Fruit fly (Drosophila melanogaster) whole organism, embryonic: ENCODE measurements around the gene slpr.

Experiments
- Adf1 ChIP-seq: fragments of 200-800 bp; sonication (Bioruptor generic); IDR thresholded peaks from 2 replicates; pipeline ENCODE4 v1.3.6; 2022; ENCODE audit warnings: missing biosample characterization, missing genetic modification characterization
- CG12155 ChIP-seq: fragments of 200-800 bp; sonication (Bioruptor generic); optimal IDR thresholded peaks from 3 replicates; lab custom pipeline; 2016; ENCODE audit warnings: missing biosample characterization, missing genetic modification characterization
- CG15696 ChIP-seq: fragments of 200-800 bp; sonication (Bioruptor generic); optimal IDR thresholded peaks from 2 replicates; lab custom pipeline; 2019; ENCODE audit warnings: missing biosample characterization, mild to moderate bottlenecking, missing genetic modification characterization, moderate library complexity
- CG1647 ChIP-seq: fragments of 200-800 bp; sonication (Bioruptor generic); optimal IDR thresholded peaks from 3 replicates; lab custom pipeline; 2016; ENCODE audit warnings: missing biosample characterization, missing genetic modification characterization
- CG16815 ChIP-seq: fragments of 200-800 bp; sonication (Bioruptor generic); optimal IDR thresholded peaks from 3 replicates; lab custom pipeline; 2017; ENCODE audit warnings: missing biosample characterization, mild to moderate bottlenecking, missing genetic modification characterization
- CG18764 ChIP-seq: fragments of 200-800 bp; sonication (Bioruptor generic); optimal IDR thresholded peaks from 3 replicates; lab custom pipeline; 2016; ENCODE audit warnings: missing biosample characterization, missing genetic modification characterization
- CG2889 ChIP-seq: fragments of 200-800 bp; sonication (Bioruptor generic); IDR thresholded peaks from 3 replicates; pipeline ENCODE4 v1.3.6; 2022; ENCODE audit warnings: missing biosample characterization, missing genetic modification characterization
- CG31441 ChIP-seq: fragments of 200-800 bp; sonication (Bioruptor generic); IDR thresholded peaks from 2 replicates; pipeline ENCODE4 v1.3.6; 2022; ENCODE audit warnings: missing biosample characterization, missing genetic modification characterization
- CG3281 ChIP-seq: fragments of 200-800 bp; sonication (Bioruptor generic); optimal IDR thresholded peaks from 3 replicates; lab custom pipeline; 2017; ENCODE audit warnings: missing biosample characterization, mild to moderate bottlenecking, missing genetic modification characterization
- CG34376 ChIP-seq: fragments of 200-800 bp; sonication (Bioruptor generic); optimal IDR thresholded peaks from 2 replicates; lab custom pipeline; 2018; ENCODE audit warnings: missing biosample characterization, mild to moderate bottlenecking, missing genetic modification characterization
- CG42726 ChIP-seq: fragments of 200-800 bp; sonication (Bioruptor generic); IDR thresholded peaks from 2 replicates; pipeline ENCODE4 v1.3.6; 2022; ENCODE audit warnings: missing biosample characterization, missing genetic modification characterization; ENCODE audit not compliant: partially characterized antibody
- CG6272 ChIP-seq: fragments of 200-800 bp; sonication (Bioruptor generic); IDR thresholded peaks from 2 replicates; pipeline ENCODE4 v1.3.6; 2022; ENCODE audit warnings: missing biosample characterization, missing genetic modification characterization
- CG9437 ChIP-seq: fragments of 200-800 bp; sonication (Bioruptor generic); optimal IDR thresholded peaks from 2 replicates; lab custom pipeline; 2018; ENCODE audit warnings: missing biosample characterization, mild to moderate bottlenecking, missing genetic modification characterization
- Deaf1 ChIP-seq: fragments of 200-800 bp; optimal IDR thresholded peaks from 3 replicates; lab custom pipeline; 2019; ENCODE audit warnings: missing biosample characterization, mild to moderate bottlenecking, missing genetic modification characterization, moderate library complexity
- Doc3 ChIP-seq: fragments of 200-800 bp; sonication (Bioruptor generic); IDR thresholded peaks from 3 replicates; pipeline ENCODE4 v1.3.6; 2022; ENCODE audit warnings: missing biosample characterization, missing genetic modification characterization; ENCODE audit not compliant: partially characterized antibody
- E2f2 ChIP-seq: fragments of 200-800 bp; sonication (Bioruptor generic); IDR thresholded peaks from 2 replicates; pipeline ENCODE4 v1.3.6; 2022; ENCODE audit warnings: missing biosample characterization, missing genetic modification characterization
- HmgD ChIP-seq: fragments of 200-800 bp; sonication (Bioruptor generic); optimal IDR thresholded peaks from 3 replicates; lab custom pipeline; 2016; ENCODE audit warnings: missing biosample characterization, missing genetic modification characterization
- Lpt ChIP-seq: fragments of >200 bp; optimal IDR thresholded peaks from 2 replicates; lab custom pipeline; 2018; ENCODE audit warnings: missing biosample characterization, missing genetic modification characterization
- Mes4 ChIP-seq: fragments of 200-800 bp; sonication (Bioruptor generic); optimal IDR thresholded peaks from 2 replicates; lab custom pipeline; 2016; ENCODE audit warnings: missing biosample characterization, missing genetic modification characterization
- Nf-YC ChIP-seq: fragments of 200-800 bp; optimal IDR thresholded peaks from 3 replicates; lab custom pipeline; 2019; ENCODE audit warnings: missing biosample characterization, mild to moderate bottlenecking, missing genetic modification characterization, moderate library complexity
- Oli ChIP-seq: fragments of 200-800 bp; sonication (Bioruptor generic); optimal IDR thresholded peaks from 2 replicates; lab custom pipeline; 2018; ENCODE audit warnings: missing biosample characterization, mild to moderate bottlenecking, missing genetic modification characterization, moderate library complexity
- PHDP ChIP-seq: fragments of 200-800 bp; sonication (Bioruptor generic); optimal IDR thresholded peaks from 3 replicates; lab custom pipeline; 2018; ENCODE audit warnings: missing biosample characterization, mild to moderate bottlenecking, missing genetic modification characterization, moderate library complexity
- Stat92E ChIP-seq, 3 experiments: fragments of >200 bp in 2 of 3; fragments of 200-800 bp in 1 of 3; sonication (Bioruptor generic) in 1 of 3; optimal IDR thresholded peaks; 2 replicates each; lab custom pipeline; 2017 to 2019; ENCODE audit warnings: missing biosample characterization in 3 of 3, missing genetic modification characterization in 3 of 3, mild to moderate bottlenecking in 1 of 3, moderate library complexity in 1 of 3
- ase ChIP-seq: fragments of 200-800 bp; sonication (Bioruptor generic); IDR thresholded peaks from 3 replicates; pipeline ENCODE4 v1.3.6; 2022; ENCODE audit warnings: missing biosample characterization, missing genetic modification characterization
- az2 ChIP-seq: fragments of 200-800 bp; sonication (Bioruptor generic); optimal IDR thresholded peaks from 3 replicates; lab custom pipeline; 2016; ENCODE audit warnings: missing biosample characterization, missing genetic modification characterization
- bab2 ChIP-seq: fragments of 200-800 bp; sonication (Bioruptor generic); optimal IDR thresholded peaks from 2 replicates; lab custom pipeline; 2016; ENCODE audit warnings: missing biosample characterization, missing genetic modification characterization
- bigmax ChIP-seq: fragments of 200-800 bp; sonication (Bioruptor generic); optimal IDR thresholded peaks from 2 replicates; lab custom pipeline; 2018; ENCODE audit warnings: missing biosample characterization, mild to moderate bottlenecking, missing genetic modification characterization
- bowl ChIP-seq: fragments of 200-800 bp; sonication (Bioruptor generic); IDR thresholded peaks from 2 replicates; pipeline ENCODE4 v1.3.6; 2022; ENCODE audit warnings: missing biosample characterization, missing genetic modification characterization
- chif ChIP-seq, 2 experiments: fragments of 200-800 bp; sonication (Bioruptor generic); optimal IDR thresholded peaks; 3 replicates each; lab custom pipeline; 2016; ENCODE audit warnings: missing biosample characterization in 2 of 2, missing genetic modification characterization in 2 of 2
- chm ChIP-seq: fragments of 200-800 bp; sonication (Bioruptor generic); IDR thresholded peaks from 2 replicates; pipeline ENCODE4 v1.3.6; 2022; ENCODE audit warnings: missing biosample characterization, missing genetic modification characterization
- dan ChIP-seq: fragments of 200-800 bp; sonication (Bioruptor generic); IDR thresholded peaks from 2 replicates; pipeline ENCODE4 v1.3.6; 2022; ENCODE audit warnings: missing biosample characterization, missing genetic modification characterization
- dmrt11E ChIP-seq: fragments of 200-800 bp; sonication (Bioruptor generic); optimal IDR thresholded peaks from 3 replicates; lab custom pipeline; 2018; ENCODE audit warnings: missing biosample characterization, mild to moderate bottlenecking, missing genetic modification characterization, moderate library complexity
- fd102C ChIP-seq: fragments of 200-800 bp; sonication (Bioruptor generic); optimal IDR thresholded peaks from 2 replicates; lab custom pipeline; 2018; ENCODE audit warnings: missing biosample characterization, mild to moderate bottlenecking, missing genetic modification characterization, moderate library complexity
- gcm ChIP-seq: fragments of 200-800 bp; sonication (Bioruptor generic); optimal IDR thresholded peaks from 2 replicates; lab custom pipeline; 2019; ENCODE audit warnings: missing biosample characterization, mild to moderate bottlenecking, missing genetic modification characterization, moderate library complexity
- gfzf ChIP-seq: fragments of 200-800 bp; sonication (Bioruptor generic); optimal IDR thresholded peaks from 2 replicates; lab custom pipeline; 2016; ENCODE audit warnings: missing biosample characterization, mild to moderate bottlenecking, missing genetic modification characterization, moderate library complexity
- her ChIP-seq: fragments of 200-800 bp; sonication (Bioruptor generic); optimal IDR thresholded peaks from 2 replicates; lab custom pipeline; 2016; ENCODE audit warnings: missing biosample characterization, missing genetic modification characterization
- kay ChIP-seq: fragments of 200-800 bp; sonication (Bioruptor generic); optimal IDR thresholded peaks from 2 replicates; lab custom pipeline; 2016; ENCODE audit warnings: missing biosample characterization, missing genetic modification characterization
- ken ChIP-seq: fragments of 200-800 bp; sonication (Bioruptor generic); IDR thresholded peaks from 3 replicates; pipeline ENCODE4 v1.3.6; 2022; ENCODE audit warnings: missing biosample characterization, missing genetic modification characterization
- luna ChIP-seq: fragments of 200-800 bp; sonication (Bioruptor generic); optimal IDR thresholded peaks from 2 replicates; lab custom pipeline; 2016; ENCODE audit warnings: missing biosample characterization, missing genetic modification characterization
- nau ChIP-seq: fragments of 200-800 bp; sonication (Bioruptor generic); optimal IDR thresholded peaks from 3 replicates; lab custom pipeline; 2017; ENCODE audit warnings: missing biosample characterization, mild to moderate bottlenecking, missing genetic modification characterization, missing genetic modification reagents
- nerfin-1 ChIP-seq: fragments of 200-800 bp; sonication (Bioruptor generic); optimal IDR thresholded peaks from 3 replicates; lab custom pipeline; 2019; ENCODE audit warnings: missing biosample characterization, mild to moderate bottlenecking, missing genetic modification characterization, moderate library complexity
- nmo ChIP-seq: fragments of 200-800 bp; sonication (Bioruptor generic); optimal IDR thresholded peaks from 2 replicates; lab custom pipeline; 2018; ENCODE audit warnings: missing biosample characterization, mild to moderate bottlenecking, missing genetic modification characterization, moderate library complexity
- pho ChIP-seq: fragments of 200-800 bp; sonication (Bioruptor generic); optimal IDR thresholded peaks from 2 replicates; lab custom pipeline; 2016; ENCODE audit warnings: missing biosample characterization, missing genetic modification characterization
- rib ChIP-seq: fragments of 200-800 bp; sonication (Bioruptor generic); IDR thresholded peaks from 2 replicates; pipeline ENCODE4 v1.3.6; 2022; ENCODE audit warnings: missing biosample characterization, missing genetic modification characterization
- ro ChIP-seq: fragments of 200-800 bp; sonication (Bioruptor generic); IDR thresholded peaks from 2 replicates; pipeline ENCODE4 v1.3.6; 2022; ENCODE audit warnings: missing biosample characterization, missing genetic modification characterization
- sqz ChIP-seq: fragments of 200-800 bp; sonication (Bioruptor generic); optimal IDR thresholded peaks from 3 replicates; lab custom pipeline; 2018; ENCODE audit warnings: missing biosample characterization, mild to moderate bottlenecking, missing genetic modification characterization
- tgo ChIP-seq: fragments of 200-800 bp; sonication (Bioruptor generic); IDR thresholded peaks from 3 replicates; pipeline ENCODE4 v1.3.6; 2022; ENCODE audit warnings: missing biosample characterization, missing genetic modification characterization
- tin ChIP-seq: fragments of 200-800 bp; sonication (Bioruptor generic); optimal IDR thresholded peaks from 3 replicates; lab custom pipeline; 2016; ENCODE audit warnings: missing biosample characterization, missing genetic modification characterization
- unpg ChIP-seq: fragments of 200-800 bp; sonication (Bioruptor generic); optimal IDR thresholded peaks from 3 replicates; lab custom pipeline; 2018; ENCODE audit warnings: missing biosample characterization, mild to moderate bottlenecking, missing genetic modification characterization, moderate library complexity
- vvl ChIP-seq: fragments of 200-800 bp; sonication (Bioruptor generic); IDR thresholded peaks from 2 replicates; pipeline ENCODE4 v1.3.6; 2022; ENCODE audit warnings: missing biosample characterization, missing genetic modification characterization
- wek ChIP-seq: fragments of 200-800 bp; sonication (Bioruptor generic); optimal IDR thresholded peaks from 3 replicates; lab custom pipeline; 2018; ENCODE audit warnings: missing biosample characterization, mild to moderate bottlenecking, missing genetic modification characterization, moderate library complexity

slpr gene

DNA sequence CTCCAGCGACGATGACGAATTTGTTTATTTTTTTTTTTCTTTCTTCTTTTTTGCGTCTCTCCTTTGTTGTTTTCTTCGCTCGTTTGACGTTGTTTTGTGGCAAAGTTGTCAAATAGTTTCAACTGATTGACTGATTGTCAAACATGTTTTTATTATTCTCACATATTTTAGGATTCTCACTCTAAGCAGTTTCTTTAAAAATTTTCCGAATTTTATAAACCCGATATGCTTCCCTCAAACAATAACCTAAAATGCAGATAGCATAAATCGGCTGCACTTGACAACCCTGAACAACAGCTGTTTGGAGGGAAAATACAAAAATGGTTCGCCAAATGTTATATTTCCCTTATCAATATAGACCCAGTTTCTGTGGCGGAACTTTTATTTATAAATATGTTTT lies 33.4 kb downstream of the slpr start, which contains the start of gene CG17982 (continued):
- TF ChIP-seq chif (GFP tag; optimal IDR thresholded peaks at IDR 0.05; lab: Kevin White, UChicago) (peak; percentile 68 to 81), Adf1 (GFP tag; lab: Robert Waterston, UW) (0 out of 2 replicates have a peak, but pooled peaks have one; percentile 31), Doc3 (GFP tag; lab: Robert Waterston, UW) (no peak), vvl (GFP tag; lab: Robert Waterston, UW) (peak; percentile 87), kay (peak; percentile 81), ro (GFP tag; lab: Robert Waterston, UW) (no peak), gcm (GFP tag; lab: Kevin White, UChicago) (peak; percentile 83), nerfin-1 (tag; lab: Kevin White, UChicago) (peak; percentile 81), tgo (GFP tag; lab: Robert Waterston, UW) (peak; percentile 83), sqz (GFP tag; lab: Kevin White, UChicago) (peak; percentile 89), E2f2 (GFP tag; lab: Robert Waterston, UW) (peak; percentile 85), Deaf1 (peak; percentile 60), ken (GFP tag; lab: Robert Waterston, UW) (peak; percentile 75), tin (GFP tag; lab: Kevin White, UChicago) (peak; percentile 84), dan (GFP tag; lab: Robert Waterston, UW) (no peak), Lpt (GFP tag; lab: Kevin White, UChicago) (no peak), nmo (GFP tag; lab: Kevin White, UChicago) (peak; percentile 87), CG2889 (GFP tag; lab: Robert Waterston, UW) (peak; percentile 67; the same call in 2 of the 3 replicates), gfzf (GFP tag; lab: Kevin White, UChicago) (peak; percentile 46), CG6272 (GFP tag; lab: Robert Waterston, UW) (0 out of 2 replicates have a peak, but pooled peaks have one; percentile 34), chm (GFP tag; lab: Robert Waterston, UW) (peak; percentile 66; the same call in 1 of the 2 replicates), CG1647 (peak; percentile 62), Mes4 (GFP tag; lab: Kevin White, UChicago) (peak; percentile 81), nau (GFP tag; lab: Kevin White, UChicago) (no peak), CG3281 (GFP tag; lab: Kevin White, UChicago) (peak; percentile 82), pho (GFP tag; lab: Kevin White, UChicago) (peak; percentile 74), bab2 (GFP tag; lab: Kevin White, UChicago) (peak; percentile 89), CG16815 (peak; percentile 47), HmgD (GFP tag; lab: Kevin White, UChicago) (no peak), CG9437 (GFP tag; lab: Kevin White, UChicago) (peak; percentile 67), CG42726 (GFP tag; lab: Robert Waterston, UW) (no peak), CG18764 (GFP tag; lab: Kevin White, UChicago) (peak; percentile 65), PHDP (peak; percentile 90), CG34376 (peak; percentile 79), unpg (GFP tag; lab: Kevin White, UChicago) (peak; percentile 92), az2 (GFP tag; lab: Kevin White, UChicago) (peak; percentile 84), rib (GFP tag; lab: Robert Waterston, UW) (peak; percentile 64; the same call in 1 of the 2 replicates), dmrt11E (tag; lab: Kevin White, UChicago) (peak; percentile 80), wek (GFP tag; lab: Kevin White, UChicago) (peak; percentile 35), Nf-YC (tag; lab: Kevin White, UChicago) (peak; percentile 81), fd102C (GFP tag; lab: Kevin White, UChicago) (no peak), bigmax (GFP tag; lab: Kevin White, UChicago) (peak; percentile 92), Oli (tag; lab: Kevin White, UChicago) (peak; percentile 73), her (GFP tag; lab: Kevin White, UChicago) (peak; percentile 88), luna (GFP tag; lab: Kevin White, UChicago) (peak; percentile 79), ase (GFP tag; lab: Robert Waterston, UW) (peak; percentile 68; the same call in 2 of the 3 replicates), CG15696 (tag; lab: Kevin White, UChicago) (peak; percentile 77), CG31441 (GFP tag; lab: Robert Waterston, UW) (peak; percentile 80), bowl (GFP tag; lab: Robert Waterston, UW) (0 out of 2 replicates have a peak, but pooled peaks have one; percentile 27), Stat92E (GFP tag; optimal IDR thresholded peaks at IDR 0.05; lab: Kevin White, UChicago) (no peak), CG12155 (GFP tag; lab: Kevin White, UChicago) (peak; percentile 80)
